Worm (Caenorhabditis elegans) whole organism, mixed stage, embryonic: ENCODE measurements around the gene smc-4.

Experiments used
- M03D4.4 ChIP-seq: sonication (generic microtip); optimal IDR thresholded peaks from 2 replicates; lab custom pipeline; 2017; ENCODE audit warnings: mild to moderate bottlenecking, missing genetic modification characterization, missing compliant biosample characterization
- ces-1 ChIP-seq: fragments of 150-350 bp; optimal IDR thresholded peaks from 2 replicates; lab custom pipeline; 2014; ENCODE audit warnings: missing biosample characterization, missing genetic modification reagents, missing genetic modification characterization
- cnd-1 ChIP-seq: fragments of 200-800 bp; sonication (Bioruptor generic); optimal IDR thresholded peaks from 2 replicates; lab custom pipeline; 2018; ENCODE audit warnings: mild to moderate bottlenecking, missing genetic modification characterization, missing compliant biosample characterization
- lsy-2 ChIP-seq: fragments of 150-350 bp; optimal IDR thresholded peaks from 2 replicates; lab custom pipeline; 2014; ENCODE audit warnings: missing biosample characterization, missing genetic modification characterization
- mls-2 ChIP-seq: sonication (generic microtip); optimal IDR thresholded peaks from 2 replicates; lab custom pipeline; 2016; ENCODE audit warnings: mild to moderate bottlenecking, missing genetic modification characterization, moderate library complexity, missing compliant biosample characterization
- nhr-12 ChIP-seq: fragments of 150-350 bp; optimal IDR thresholded peaks from 2 replicates; lab custom pipeline; 2014; ENCODE audit warnings: missing biosample characterization, missing genetic modification characterization
- nhr-237 ChIP-seq: fragments of 150-350 bp; optimal IDR thresholded peaks from 2 replicates; lab custom pipeline; 2014; ENCODE audit warnings: missing biosample characterization, missing genetic modification characterization
- sem-2 ChIP-seq: fragments of 200-800 bp; sonication (Bioruptor generic); optimal IDR thresholded peaks from 2 replicates; lab custom pipeline; 2018; ENCODE audit warnings: mild to moderate bottlenecking, missing genetic modification characterization, missing compliant biosample characterization
- snpc-4 ChIP-seq: fragments of 150-350 bp; optimal IDR thresholded peaks from 2 replicates; lab custom pipeline; 2014; ENCODE audit warnings: missing biosample characterization, missing genetic modification characterization
- sptf-1 ChIP-seq: sonication (generic microtip); optimal IDR thresholded peaks from 2 replicates; lab custom pipeline; 2017; ENCODE audit warnings: mild to moderate bottlenecking, missing genetic modification characterization, moderate library complexity, missing compliant biosample characterization
- unc-62 ChIP-seq: fragments of 150-350 bp; optimal IDR thresholded peaks from 2 replicates; lab custom pipeline; 2014; ENCODE audit warnings: missing biosample characterization, missing genetic modification reagents, missing genetic modification characterization
- ztf-11 ChIP-seq: fragments of 150-350 bp; optimal IDR thresholded peaks from 2 replicates; lab custom pipeline; 2014; ENCODE audit warnings: missing biosample characterization, missing genetic modification characterization

DNA sequence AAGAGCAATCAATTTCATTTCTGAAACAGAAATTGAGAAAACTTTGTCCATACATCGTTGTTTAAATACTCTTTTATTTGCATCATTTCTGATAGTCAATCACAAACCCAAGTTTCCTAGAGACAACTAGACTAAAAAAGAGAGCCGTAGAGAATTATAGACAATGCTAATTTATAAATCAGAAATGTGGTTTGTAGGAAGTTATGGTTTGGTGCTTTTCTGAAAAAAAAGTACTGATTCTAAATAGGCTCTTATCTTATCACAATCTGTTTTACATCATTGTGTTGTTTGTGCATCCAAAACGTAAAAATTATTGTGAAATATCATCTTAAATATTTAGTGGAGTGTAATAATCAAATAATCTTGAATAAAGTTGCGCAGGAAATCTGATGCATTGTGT, 46.7 kb upstream of the smc-4 start, which contains the start of gene ugt-62:
- TF ChIP-seq nhr-237 = no peak
- TF ChIP-seq snpc-4 (tag; lab: Kevin White, UChicago) = no peak
- TF ChIP-seq unc-62 = no peak
- TF ChIP-seq M03D4.4 (tag; lab: Kevin White, UChicago) = no peak
- TF ChIP-seq ztf-11 (tag; lab: Kevin White, UChicago) = no peak
- TF ChIP-seq ces-1 = no peak
- no peak for TF ChIP-seq mls-2 (tag; lab: Kevin White, UChicago)
- TF ChIP-seq sptf-1 (tag; lab: Kevin White, UChicago) = no peak
- no peak for TF ChIP-seq sem-2 (GFP tag; lab: Kevin White, UChicago)
- no peak for TF ChIP-seq lsy-2 (tag; lab: Kevin White, UChicago)
- no peak for TF ChIP-seq nhr-12 (tag; lab: Kevin White, UChicago)
- TF ChIP-seq cnd-1 = no peak
